Worm (Caenorhabditis elegans): ENCODE results near the gene R10E4.6.

DNA sequence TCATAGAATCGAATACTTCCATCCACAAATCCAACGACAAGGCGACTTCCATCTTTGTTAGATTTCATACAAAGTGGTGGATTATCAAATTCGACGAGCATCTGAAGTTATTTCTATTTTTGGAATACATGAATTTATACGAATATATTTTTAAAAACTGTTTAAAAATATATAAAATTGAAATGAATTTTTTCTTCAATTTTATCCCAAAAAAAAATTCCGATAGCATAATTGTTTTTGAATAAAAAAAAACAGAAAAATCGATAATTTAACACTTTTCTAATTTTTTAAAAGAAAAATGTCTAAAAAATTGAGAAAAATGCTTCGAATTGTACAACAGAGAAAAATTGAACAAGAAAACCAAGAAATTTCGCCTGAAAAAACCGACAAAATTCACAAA, 45.6 kb upstream of the R10E4.6 start, which contains the start of gene Y44F5A.1:
- no peak for TF ChIP-seq ama-1 (optimal IDR thresholded peaks at IDR 0.05)
- TF ChIP-seq hmbx-1 (tag; optimal IDR thresholded peaks at IDR 0.05): no peak
- no peak for TF ChIP-seq ceh-36 (tag; optimal IDR thresholded peaks at IDR 0.05)
- TF ChIP-seq ets-7 (tag; optimal IDR thresholded peaks at IDR 0.05): no peak
- TF ChIP-seq tra-4 (tag; optimal IDR thresholded peaks at IDR 0.05): no peak
- no peak for TF ChIP-seq pes-1 (GFP tag; IDR thresholded peaks at IDR 0.05)
- no peak for TF ChIP-seq F13C5.2 (tag; optimal IDR thresholded peaks at IDR 0.05)
- no peak for TF ChIP-seq ceh-13 (GFP tag; optimal IDR thresholded peaks at IDR 0.05)
